Fruit fly (Drosophila melanogaster) ovary, adult (tissue): ENCODE results near the gene CG32262.

Experiments used
- CG17801 ChIP-seq: fragments of 200-800 bp; optimal IDR thresholded peaks from 2 replicates; lab custom pipeline; 2019; ENCODE audit warnings: missing biosample characterization, mild to moderate bottlenecking, missing genetic modification characterization, moderate library complexity; ENCODE audit not compliant: partially characterized antibody

The CG32262 gene

DNA sequence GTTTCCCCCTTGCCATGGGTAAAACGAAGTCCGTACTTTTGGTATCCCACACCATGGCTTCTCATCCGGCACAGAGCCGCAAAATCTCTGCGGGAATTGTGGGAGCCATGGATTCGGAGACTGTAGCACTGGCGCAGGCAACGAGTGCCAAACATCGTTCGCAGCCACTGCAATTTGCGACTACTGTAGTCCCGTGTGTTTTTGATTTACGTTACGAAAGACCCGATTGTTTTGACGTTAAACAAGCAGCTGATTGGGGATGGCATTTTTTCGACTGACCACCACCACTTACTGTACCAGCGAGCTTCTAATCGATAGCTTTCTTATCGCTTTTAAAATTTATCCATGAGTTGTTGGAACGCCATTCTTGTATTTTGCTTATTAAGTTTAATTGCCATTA, at the start of gene CG32262:
CG32262 (minus strand) TSS at position 254 of the 400 bp plus-strand sequence.
- no peak for TF ChIP-seq CG17801 (GFP tag; lab: Kevin White, UChicago)

DNA sequence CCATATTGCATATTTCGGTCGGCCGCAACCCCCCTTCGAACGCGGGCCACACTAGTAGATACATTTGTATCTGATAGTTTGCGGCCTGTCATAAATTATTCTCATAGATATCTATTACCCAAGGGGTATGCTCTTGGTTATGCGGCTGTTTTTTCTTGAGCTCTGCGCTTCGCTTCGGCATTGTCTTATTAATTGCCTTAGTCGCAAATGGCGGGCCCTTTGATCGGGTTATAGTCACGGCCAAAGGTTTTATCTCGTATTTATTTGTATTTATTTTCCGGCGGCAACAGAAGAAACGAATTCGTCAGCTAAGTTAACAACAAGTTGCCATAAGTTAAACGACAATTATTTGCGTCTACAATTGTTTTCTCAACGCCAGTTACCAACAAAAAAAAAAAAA, 46.0 kb upstream of the CG32262 start:
- no peak for TF ChIP-seq CG17801 (GFP tag; lab: Kevin White, UChicago)

dm6 chr3L:3855194-3855980, 45.4 kb upstream of the CG32262 start:
- no peak for TF ChIP-seq CG17801 (GFP tag; lab: Kevin White, UChicago)

DNA sequence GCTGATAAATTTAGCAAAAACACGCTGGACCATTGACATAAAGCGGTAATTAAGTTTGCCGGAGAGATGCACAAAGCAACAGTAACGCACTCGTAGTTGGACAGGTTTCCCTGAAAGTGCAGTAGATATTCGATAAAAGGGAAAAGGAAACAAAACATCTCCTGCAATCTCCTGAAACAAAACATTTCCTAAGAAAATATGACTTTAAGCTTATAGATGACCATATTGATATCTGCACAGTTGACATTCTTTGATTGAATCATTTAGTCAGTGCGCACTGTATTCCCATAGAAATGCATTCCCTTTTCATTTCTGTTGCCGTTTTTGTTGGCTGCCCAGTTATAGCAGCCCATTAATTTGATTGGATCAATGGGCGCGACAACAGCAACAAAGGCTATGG, 42.8 kb upstream of the CG32262 start:
- TF ChIP-seq CG17801 (GFP tag; lab: Kevin White, UChicago) = no peak

- no peak for TF ChIP-seq CG17801 (GFP tag; lab: Kevin White, UChicago)
Measured at dm6 chr3L:3851847-3852246, 41.9 kb upstream of the CG32262 start.

DNA sequence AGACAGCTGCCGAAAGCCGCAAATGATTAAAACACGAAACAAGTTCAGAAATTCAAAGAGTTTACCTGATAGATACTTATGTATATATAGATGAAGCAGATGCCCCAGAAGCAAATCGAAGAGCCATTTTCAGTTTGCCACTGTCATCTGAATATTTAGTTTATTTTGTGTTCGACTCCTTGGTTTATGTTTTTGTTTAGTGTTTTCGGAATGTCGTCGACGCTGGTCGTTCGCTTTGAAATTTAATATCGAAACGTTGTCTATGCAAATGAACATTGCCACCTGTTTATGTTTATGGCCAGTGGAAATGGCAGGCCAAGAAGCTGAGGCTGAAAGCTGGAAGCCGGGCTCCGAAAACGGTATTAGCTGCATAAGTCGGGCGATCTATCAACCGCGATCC, 41.1 kb upstream of the CG32262 start:
- TF ChIP-seq CG17801 (GFP tag; lab: Kevin White, UChicago) = no peak

dm6 chr3L:3850477-3850876, 40.5 kb upstream of the CG32262 start:
- TF ChIP-seq CG17801 (GFP tag; lab: Kevin White, UChicago) = no peak

- TF ChIP-seq CG17801 (GFP tag; lab: Kevin White, UChicago) = no peak
Measured at dm6 chr3L:3849763-3850162, 39.8 kb upstream of the CG32262 start.

- TF ChIP-seq CG17801 (GFP tag; lab: Kevin White, UChicago) = no peak
Measured at dm6 chr3L:3848687-3849270, 38.8 kb upstream of the CG32262 start.

- TF ChIP-seq CG17801 (GFP tag; lab: Kevin White, UChicago) = no peak
Measured at dm6 chr3L:3847810-3848326, 37.9 kb upstream of the CG32262 start.

- TF ChIP-seq CG17801 (GFP tag; lab: Kevin White, UChicago) = no peak
Measured at dm6 chr3L:3845815-3846375, 35.9 kb upstream of the CG32262 start, which contains the start of gene Awh. TSS of gene Awh (plus strand) at chr3L:3846206.

- no peak for TF ChIP-seq CG17801 (GFP tag; lab: Kevin White, UChicago)
Measured at dm6 chr3L:3842981-3843701, 33.1 kb upstream of the CG32262 start.

DNA sequence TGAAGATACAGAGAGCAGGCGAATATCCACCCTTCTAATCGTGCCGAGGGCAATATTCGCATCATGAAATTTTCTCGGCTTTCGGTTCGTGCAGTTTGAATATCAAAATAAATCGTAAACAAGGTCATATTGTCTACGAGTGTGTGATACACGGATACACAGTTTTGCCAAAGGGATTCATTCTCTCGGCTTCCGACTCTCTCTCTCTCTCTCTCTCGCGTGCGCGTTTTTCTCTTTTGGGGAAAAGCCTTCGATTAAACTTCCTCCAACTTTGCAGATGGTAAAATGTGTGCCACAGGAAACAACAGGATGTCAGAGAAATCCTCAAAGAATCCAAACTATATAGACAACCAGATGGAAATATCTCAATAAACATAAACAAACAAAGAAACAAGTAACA, 18.1 kb upstream of the CG32262 start:
- TF ChIP-seq CG17801 (GFP tag; lab: Kevin White, UChicago) = no peak

DNA sequence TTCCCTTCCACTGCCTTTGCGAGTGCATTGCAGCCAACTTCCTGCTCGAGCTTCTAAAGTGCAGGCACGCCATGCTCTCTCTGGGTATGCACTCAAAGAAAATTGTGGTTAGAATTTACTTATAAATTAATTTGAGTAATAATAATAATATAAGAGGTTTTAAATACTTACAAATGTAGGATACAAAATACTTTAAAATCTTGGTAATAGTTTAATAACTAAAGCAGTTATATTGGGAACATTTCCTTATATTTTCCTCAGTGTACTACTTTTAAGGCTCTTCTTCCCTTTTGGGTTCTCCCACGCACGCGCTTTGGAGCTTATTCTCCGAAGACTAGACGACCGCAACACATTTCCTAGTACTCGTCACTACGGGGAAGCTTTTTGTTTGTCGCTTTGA, 16.5 kb upstream of the CG32262 start:
- no peak for TF ChIP-seq CG17801 (GFP tag; lab: Kevin White, UChicago)

dm6 chr3L:3825884-3826283, 15.9 kb upstream of the CG32262 start:
- no peak for TF ChIP-seq CG17801 (GFP tag; lab: Kevin White, UChicago)
